Fruit fly (Drosophila melanogaster): ENCODE results near the gene CG10311.

The CG10311 gene

DNA sequence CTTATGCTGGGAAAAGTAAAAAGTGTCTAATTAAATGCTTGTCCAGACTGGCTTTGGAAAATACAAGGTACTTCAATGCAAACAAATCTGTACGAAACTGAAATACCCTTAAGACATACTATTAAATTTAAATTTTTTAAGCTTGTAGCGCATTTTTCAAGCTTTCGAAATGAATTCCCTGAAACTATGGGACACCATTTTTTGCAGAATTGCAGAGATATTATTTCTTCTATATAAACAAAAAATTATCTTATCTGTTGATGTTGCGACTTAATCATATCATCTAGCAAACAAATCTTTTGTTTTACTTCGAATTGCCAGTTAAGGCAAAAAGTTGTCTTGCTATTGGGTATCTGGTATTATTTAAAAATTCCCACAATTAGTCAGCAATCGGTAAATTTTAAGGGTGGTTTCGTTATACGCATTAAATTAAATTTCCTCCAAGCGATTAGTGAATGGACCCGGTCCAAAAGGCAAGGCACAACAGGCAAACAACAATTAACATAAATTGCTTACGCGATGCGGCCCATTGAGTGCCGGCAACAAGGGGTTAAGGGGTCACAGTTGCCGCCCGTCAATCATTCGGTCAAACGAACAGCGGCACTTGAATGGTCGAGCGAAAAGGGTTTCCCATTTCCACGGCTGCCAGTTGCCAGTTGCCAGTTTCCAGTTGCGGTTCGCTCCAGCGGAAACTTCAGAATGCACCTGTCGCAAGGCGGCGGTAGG, 20.3 kb downstream of the CG10311 start (continued):
- no peak for TF ChIP-seq Sox15 (GFP tag; optimal IDR thresholded peaks at IDR 0.05)
- peak; percentile 90 for TF ChIP-seq CG32006 (GFP tag; optimal IDR thresholded peaks at IDR 0.05)
- TF ChIP-seq CG8319 (GFP tag; optimal IDR thresholded peaks at IDR 0.05): no peak
- peak; percentile 53 for TF ChIP-seq pdm3 (GFP tag; optimal IDR thresholded peaks at IDR 0.05)
- TF ChIP-seq Blimp-1 (GFP tag; optimal IDR thresholded peaks at IDR 0.05): no peak
- no peak for TF ChIP-seq CG1621 (tag; optimal IDR thresholded peaks at IDR 0.05)
- peak; percentile 70 for TF ChIP-seq CG4318 (GFP tag; optimal IDR thresholded peaks at IDR 0.05)
- peak; percentile 4 for TF ChIP-seq CG10669 (GFP tag; optimal IDR thresholded peaks at IDR 0.05)
- TF ChIP-seq Gug (GFP tag; IDR thresholded peaks at IDR 0.05): no peak
- peak; percentile 45 for TF ChIP-seq net (GFP tag; optimal IDR thresholded peaks at IDR 0.05)
- peak; percentile 28 for TF ChIP-seq CG34406 (GFP tag; optimal IDR thresholded peaks at IDR 0.05)
- peak; percentile 56 for TF ChIP-seq topi (GFP tag; optimal IDR thresholded peaks at IDR 0.05)
- peak; percentile 62 for TF ChIP-seq lz (GFP tag; optimal IDR thresholded peaks at IDR 0.05)
- peak; percentile 71 for TF ChIP-seq CG6276 (GFP tag; optimal IDR thresholded peaks at IDR 0.05)
- TF ChIP-seq CG8632 (GFP tag; optimal IDR thresholded peaks at IDR 0.05): no peak
- peak; percentile 66 for TF ChIP-seq esn (GFP tag; optimal IDR thresholded peaks at IDR 0.05)
- TF ChIP-seq salr (GFP tag; optimal IDR thresholded peaks at IDR 0.05): peak in 1 of 2 experiments; percentile 60
- TF ChIP-seq svp (GFP tag): peak; percentile 80
- peak; percentile 57 for TF ChIP-seq Smox (GFP tag; optimal IDR thresholded peaks at IDR 0.05)
- no peak for TF ChIP-seq CG16779 (tag; optimal IDR thresholded peaks at IDR 0.05)
- TF ChIP-seq CG10631 (GFP tag; optimal IDR thresholded peaks at IDR 0.05): peak; percentile 38
- no peak for TF ChIP-seq Sox102F (GFP tag; optimal IDR thresholded peaks at IDR 0.05)
- no peak for TF ChIP-seq CG6163 (GFP tag; IDR thresholded peaks at IDR 0.05)
- peak; percentile 34 for TF ChIP-seq Ets21C (GFP tag; optimal IDR thresholded peaks at IDR 0.05)
- TF ChIP-seq Hr39 (GFP tag; optimal IDR thresholded peaks at IDR 0.05): peak; percentile 56
- peak; percentile 31 for TF ChIP-seq CG6792 (GFP tag; optimal IDR thresholded peaks at IDR 0.05)

- TF ChIP-seq cyc (GFP tag; optimal IDR thresholded peaks at IDR 0.05) (no peak), fd59A (GFP tag; optimal IDR thresholded peaks at IDR 0.05) (no peak), salr (GFP tag; optimal IDR thresholded peaks at IDR 0.05) (no peak), CG10631 (GFP tag; optimal IDR thresholded peaks at IDR 0.05) (no peak), Gug (GFP tag; IDR thresholded peaks at IDR 0.05) (peak; percentile 10; the same call in 1 of the 2 replicates), CG7368 (GFP tag; optimal IDR thresholded peaks at IDR 0.05) (no peak), Met (GFP tag; optimal IDR thresholded peaks at IDR 0.05) (no peak), CG6276 (GFP tag; optimal IDR thresholded peaks at IDR 0.05) (peak; percentile 43), CG8119 (GFP tag; IDR thresholded peaks at IDR 0.05) (no peak), ss (GFP tag; optimal IDR thresholded peaks at IDR 0.05) (peak in 1 of 2 experiments; percentile 28), CG11762 (GFP tag; optimal IDR thresholded peaks at IDR 0.05; ENCODE audit: insufficient read depth) (no peak), CG6163 (GFP tag; IDR thresholded peaks at IDR 0.05) (0 out of 3 replicates have a peak, but pooled peaks have one; percentile 10), eg (GFP tag; IDR thresholded peaks at IDR 0.05) (0 out of 3 replicates have a peak, but pooled peaks have one; percentile 20), Eip78C (GFP tag) (peak; percentile 22)
These were observed 21.3 kb downstream of the CG10311 start for dm6 chr3R:16335438-16336073.

dm6 chr3R:16334797-16335196, 22.0 kb downstream of the CG10311 start:
- TF ChIP-seq CG7368 (GFP tag; optimal IDR thresholded peaks at IDR 0.05) (no peak), topi (GFP tag; optimal IDR thresholded peaks at IDR 0.05) (no peak), Eip93F (GFP tag; optimal IDR thresholded peaks at IDR 0.05) (no peak), fkh (GFP tag; optimal IDR thresholded peaks at IDR 0.05) (no peak), CG8119 (GFP tag; IDR thresholded peaks at IDR 0.05) (no peak), vri (GFP tag; optimal IDR thresholded peaks at IDR 0.05) (no peak), CG11294 (GFP tag; IDR thresholded peaks at IDR 0.05) (no peak), Eip78C (GFP tag) (peak; percentile 10)
